Worm (Caenorhabditis elegans) whole organism, L4 larva: Measurements from ENCODE around the gene F36F12.7.

Experiments
- T20F7.1 ChIP-seq: fragments of 200-800 bp; sonication (Bioruptor generic); optimal IDR thresholded peaks from 2 replicates; lab custom pipeline; 2018; ENCODE audit warnings: mild to moderate bottlenecking, missing genetic modification characterization, missing compliant biosample characterization
- mdl-1 ChIP-seq, 2 experiments: fragments of 150-350 bp in 1 of 2; sonication (generic microtip) in 1 of 2; optimal IDR thresholded peaks; 2 replicates each; lab custom pipeline; 2014 to 2017; ENCODE audit warnings: missing biosample characterization in 2 of 2, missing genetic modification characterization in 2 of 2
- nhr-237 ChIP-seq: sonication (generic microtip); optimal IDR thresholded peaks from 2 replicates; lab custom pipeline; 2017; ENCODE audit warnings: missing biosample characterization, missing genetic modification characterization
- pqm-1 ChIP-seq: sonication (generic microtip); optimal IDR thresholded peaks from 2 replicates; lab custom pipeline; 2017; ENCODE audit warnings: missing biosample characterization, missing genetic modification characterization

DNA sequence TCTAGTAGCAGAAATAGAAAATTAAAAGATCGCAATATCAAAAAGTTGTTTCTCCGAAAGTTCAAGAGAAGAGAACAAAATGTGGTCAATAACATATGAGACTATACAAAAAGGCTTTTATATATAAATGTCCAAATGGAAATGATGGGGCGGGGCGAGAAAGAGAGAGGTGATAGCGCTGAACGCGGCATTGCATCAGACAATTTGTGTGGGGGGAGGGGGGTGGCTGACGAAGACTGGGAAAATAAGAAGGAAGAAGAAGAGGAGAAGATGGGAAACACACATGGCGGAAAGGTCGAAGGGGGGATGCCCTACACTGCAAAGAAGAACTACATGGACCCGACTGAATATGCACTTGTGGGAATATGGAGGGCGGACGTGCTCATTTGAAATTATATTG, 36.2 kb downstream of the F36F12.7 start:
- TF ChIP-seq pqm-1 (tag; lab: Kevin White, UChicago) (no peak), T20F7.1 (GFP tag; lab: Kevin White, UChicago) (no peak), nhr-237 (tag; lab: Kevin White, UChicago) (no peak), mdl-1 (tag; optimal IDR thresholded peaks at IDR 0.05; lab: Kevin White, UChicago) (peak in 1 of 2 experiments; percentile 68)
